Fruit fly (Drosophila melanogaster) whole organism, embryonic: ENCODE data around the gene CG3546.
A peak's percentile ranks its signal among the peaks of the same experiment; 100 is the strongest.

Experiments used
- Asciz ChIP-seq: fragments of 200-800 bp; sonication (Bioruptor generic); optimal IDR thresholded peaks from 2 replicates; lab custom pipeline; 2017; ENCODE audit warnings: missing biosample characterization, mild to moderate bottlenecking, missing genetic modification characterization, missing genetic modification reagents
- CG10321 ChIP-seq: fragments of 200-800 bp; sonication (Bioruptor generic); IDR thresholded peaks from 2 replicates; pipeline ENCODE4 v1.3.6; 2022; ENCODE audit warnings: missing biosample characterization, missing genetic modification characterization
- CG10654 ChIP-seq: fragments of 200-800 bp; sonication (Bioruptor generic); optimal IDR thresholded peaks from 2 replicates; lab custom pipeline; 2016; ENCODE audit warnings: missing biosample characterization, missing genetic modification characterization
- CG11695 ChIP-seq: fragments of 200-800 bp; sonication (Bioruptor generic); IDR thresholded peaks from 3 replicates; pipeline ENCODE4 v1.3.6; 2022; ENCODE audit warnings: missing biosample characterization, missing genetic modification characterization
- CG12071 ChIP-seq: fragments of 200-800 bp; sonication (Bioruptor generic); optimal IDR thresholded peaks from 3 replicates; lab custom pipeline; 2018; ENCODE audit warnings: missing biosample characterization, mild to moderate bottlenecking, missing genetic modification characterization
- CG12299 ChIP-seq: fragments of 200-800 bp; sonication (Bioruptor generic); optimal IDR thresholded peaks from 2 replicates; lab custom pipeline; 2018; ENCODE audit warnings: missing biosample characterization, mild to moderate bottlenecking, missing genetic modification characterization
- CG12659 ChIP-seq: fragments of 200-800 bp; sonication (Bioruptor generic); optimal IDR thresholded peaks from 3 replicates; lab custom pipeline; 2017; ENCODE audit warnings: mild to moderate bottlenecking, missing biosample characterization, missing genetic modification reagents, missing genetic modification characterization
- CG1603 ChIP-seq: fragments of 200-800 bp; sonication (Bioruptor generic); optimal IDR thresholded peaks from 2 replicates; lab custom pipeline; 2019; ENCODE audit warnings: missing biosample characterization, mild to moderate bottlenecking, missing genetic modification characterization, moderate library complexity
- CG17328 ChIP-seq: fragments of 200-800 bp; sonication (Bioruptor generic); IDR thresholded peaks from 2 replicates; pipeline ENCODE4 v1.3.6; 2022; ENCODE audit warnings: missing biosample characterization, missing genetic modification characterization
- CG18011 ChIP-seq: fragments of 200-800 bp; sonication (Bioruptor generic); optimal IDR thresholded peaks from 2 replicates; lab custom pipeline; 2017; ENCODE audit warnings: missing biosample characterization, missing genetic modification characterization, mild to moderate bottlenecking, moderate library complexity, missing genotype
- CG2129 ChIP-seq: fragments of 200-800 bp; sonication (Bioruptor generic); IDR thresholded peaks from 2 replicates; pipeline ENCODE4 v1.3.6; 2022; ENCODE audit warnings: missing biosample characterization, missing genetic modification characterization; ENCODE audit not compliant: partially characterized antibody
- CG3163 ChIP-seq: fragments of 200-800 bp; sonication (Bioruptor generic); optimal IDR thresholded peaks from 3 replicates; lab custom pipeline; 2016; ENCODE audit warnings: missing biosample characterization, missing genetic modification characterization
- CG3407 ChIP-seq: fragments of 200-800 bp; sonication (Bioruptor generic); optimal IDR thresholded peaks from 2 replicates; lab custom pipeline; 2018; ENCODE audit warnings: missing biosample characterization, mild to moderate bottlenecking, missing genetic modification characterization
- CG3995 ChIP-seq: fragments of 200-800 bp; sonication (Bioruptor generic); optimal IDR thresholded peaks from 3 replicates; lab custom pipeline; 2016; ENCODE audit warnings: missing biosample characterization, missing genetic modification characterization
- CG4404 ChIP-seq: fragments of 200-800 bp; sonication (Bioruptor generic); IDR thresholded peaks from 2 replicates; pipeline ENCODE4 v1.3.6; 2022; ENCODE audit warnings: missing biosample characterization, missing genetic modification characterization
- CG7987 ChIP-seq: fragments of 200-800 bp; sonication (Bioruptor generic); optimal IDR thresholded peaks from 2 replicates; lab custom pipeline; 2018; ENCODE audit warnings: missing biosample characterization, mild to moderate bottlenecking, missing genetic modification characterization, moderate library complexity
- CG8924 ChIP-seq: fragments of 200-800 bp; optimal IDR thresholded peaks from 3 replicates; lab custom pipeline; 2019; ENCODE audit warnings: missing biosample characterization, mild to moderate bottlenecking, missing genetic modification characterization, moderate library complexity
- Camta ChIP-seq: fragments of 200-800 bp; sonication (Bioruptor generic); optimal IDR thresholded peaks from 2 replicates; lab custom pipeline; 2016; ENCODE audit warnings: missing biosample characterization, missing genetic modification characterization
- Chrac-16 ChIP-seq: fragments of 200-800 bp; sonication (Bioruptor generic); optimal IDR thresholded peaks from 3 replicates; lab custom pipeline; 2016; ENCODE audit warnings: missing biosample characterization, missing genetic modification characterization
- CkIIα-i1 ChIP-seq: fragments of 200-800 bp; sonication (Bioruptor generic); IDR thresholded peaks from 2 replicates; pipeline ENCODE4 v1.3.6; 2022; ENCODE audit warnings: missing biosample characterization, missing genetic modification characterization
- Deaf1 ChIP-seq: fragments of 200-800 bp; optimal IDR thresholded peaks from 3 replicates; lab custom pipeline; 2019; ENCODE audit warnings: missing biosample characterization, mild to moderate bottlenecking, missing genetic modification characterization, moderate library complexity
- Ets65A ChIP-seq: fragments of 200-800 bp; sonication (Bioruptor generic); peaks from one replicate; lab custom pipeline; 2016; ENCODE audit warnings: missing biosample characterization, missing genetic modification characterization
- Fer3 ChIP-seq: fragments of 200-800 bp; sonication (Bioruptor generic); optimal IDR thresholded peaks from 2 replicates; lab custom pipeline; 2018; ENCODE audit warnings: missing biosample characterization, mild to moderate bottlenecking, missing genetic modification characterization, moderate library complexity
- Hr39 ChIP-seq: fragments of >200 bp; optimal IDR thresholded peaks from 2 replicates; lab custom pipeline; 2017
- Jarid2 ChIP-seq: fragments of 200-800 bp; sonication (Bioruptor generic); optimal IDR thresholded peaks from 3 replicates; lab custom pipeline; 2017; ENCODE audit warnings: mild to moderate bottlenecking, missing biosample characterization, missing genetic modification reagents, missing genetic modification characterization
- Med ChIP-seq: fragments of 200-800 bp; sonication (Bioruptor generic); peaks from one replicate; lab custom pipeline; 2016; ENCODE audit warnings: missing biosample characterization, missing genetic modification characterization, mild to moderate bottlenecking, inconsistent platforms, moderate library complexity
- NC2α ChIP-seq: fragments of 200-800 bp; sonication (Bioruptor generic); optimal IDR thresholded peaks from 2 replicates; lab custom pipeline; 2016; ENCODE audit warnings: missing biosample characterization, missing genetic modification characterization
- Poxn ChIP-seq: fragments of 200-800 bp; sonication (Bioruptor generic); IDR thresholded peaks from 2 replicates; pipeline ENCODE4 v1.3.6; 2022; ENCODE audit warnings: missing biosample characterization, missing genetic modification characterization
- Six4 ChIP-seq: fragments of 200-800 bp; sonication (Bioruptor generic); optimal IDR thresholded peaks from 2 replicates; lab custom pipeline; 2016; ENCODE audit warnings: missing biosample characterization, missing genetic modification characterization
- Sry-β ChIP-seq: fragments of 200-800 bp; sonication (Bioruptor generic); optimal IDR thresholded peaks from 2 replicates; lab custom pipeline; 2018; ENCODE audit warnings: missing biosample characterization, mild to moderate bottlenecking, missing genetic modification characterization, moderate library complexity
- Tbp ChIP-seq: fragments of >200 bp; optimal IDR thresholded peaks from 2 replicates; lab custom pipeline; 2018; ENCODE audit warnings: missing biosample characterization, missing genetic modification characterization
- Xrp1 ChIP-seq: fragments of 200-800 bp; sonication (Bioruptor generic); IDR thresholded peaks from 2 replicates; pipeline ENCODE4 v1.3.6; 2022; ENCODE audit warnings: missing biosample characterization, missing genetic modification characterization
- aop ChIP-seq: fragments of 200-800 bp; sonication (Bioruptor generic); IDR thresholded peaks from 2 replicates; pipeline ENCODE4 v1.3.6; 2022; ENCODE audit warnings: missing biosample characterization, missing genetic modification characterization
- ash1 ChIP-seq: fragments of 200-800 bp; sonication (Bioruptor generic); optimal IDR thresholded peaks from 2 replicates; lab custom pipeline; 2018; ENCODE audit warnings: missing biosample characterization, mild to moderate bottlenecking, missing genetic modification characterization
- ems ChIP-seq: fragments of 200-800 bp; sonication (Bioruptor generic); optimal IDR thresholded peaks from 3 replicates; lab custom pipeline; 2016; ENCODE audit warnings: missing biosample characterization, missing genetic modification characterization
- esg ChIP-seq: fragments of 200-800 bp; sonication (Bioruptor generic); conservative IDR thresholded peaks from 2 replicates; pipeline ENCODE4 v1.3.6; 2022; ENCODE audit warnings: missing biosample characterization, missing genetic modification characterization
- fd96Cb ChIP-seq: fragments of 200-800 bp; sonication (Bioruptor generic); optimal IDR thresholded peaks from 2 replicates; lab custom pipeline; 2018; ENCODE audit warnings: missing biosample characterization, mild to moderate bottlenecking, missing genetic modification characterization, moderate library complexity
- gce ChIP-seq: fragments of 200-800 bp; sonication (Bioruptor generic); IDR thresholded peaks from 3 replicates; pipeline ENCODE4 v1.3.6; 2022; ENCODE audit warnings: missing biosample characterization, missing genetic modification characterization
- gt ChIP-seq: fragments of 200-800 bp; sonication (Bioruptor generic); IDR thresholded peaks from 2 replicates; pipeline ENCODE4 v1.3.6; 2022; ENCODE audit warnings: missing biosample characterization, missing genetic modification characterization
- her ChIP-seq: fragments of 200-800 bp; sonication (Bioruptor generic); optimal IDR thresholded peaks from 2 replicates; lab custom pipeline; 2016; ENCODE audit warnings: missing biosample characterization, missing genetic modification characterization
- insv ChIP-seq, 2 experiments: fragments of 200-800 bp; sonication (Bioruptor generic); optimal IDR thresholded peaks; 3 replicates each; lab custom pipeline; 2016 to 2018; ENCODE audit warnings: missing biosample characterization in 2 of 2, missing genetic modification characterization in 2 of 2
- kay ChIP-seq: fragments of 200-800 bp; sonication (Bioruptor generic); optimal IDR thresholded peaks from 2 replicates; lab custom pipeline; 2016; ENCODE audit warnings: missing biosample characterization, missing genetic modification characterization
- kni ChIP-seq: fragments of 200-800 bp; sonication (Bioruptor generic); optimal IDR thresholded peaks from 3 replicates; lab custom pipeline; 2017; ENCODE audit warnings: mild to moderate bottlenecking, missing biosample characterization, missing genetic modification reagents, missing genetic modification characterization
- luna ChIP-seq: fragments of 200-800 bp; sonication (Bioruptor generic); optimal IDR thresholded peaks from 2 replicates; lab custom pipeline; 2016; ENCODE audit warnings: missing biosample characterization, missing genetic modification characterization
- nerfin-2 ChIP-seq: fragments of 200-800 bp; sonication (Bioruptor generic); IDR thresholded peaks from 2 replicates; pipeline ENCODE4 v1.3.6; 2022; ENCODE audit warnings: missing biosample characterization, missing genetic modification characterization; ENCODE audit not compliant: partially characterized antibody
- odd ChIP-seq: fragments of 200-800 bp; sonication (Bioruptor generic); optimal IDR thresholded peaks from 2 replicates; lab custom pipeline; 2017; ENCODE audit warnings: missing biosample characterization, mild to moderate bottlenecking, missing genetic modification characterization
- pnt ChIP-seq: fragments of 200-800 bp; sonication (Bioruptor generic); optimal IDR thresholded peaks from 3 replicates; lab custom pipeline; 2016; ENCODE audit warnings: missing biosample characterization, missing genetic modification characterization
- salm ChIP-seq: fragments of 200-800 bp; sonication (Bioruptor generic); optimal IDR thresholded peaks from 2 replicates; lab custom pipeline; 2018; ENCODE audit warnings: missing biosample characterization, mild to moderate bottlenecking, missing genetic modification characterization
- sima ChIP-seq: fragments of 200-800 bp; sonication (Bioruptor generic); optimal IDR thresholded peaks from 2 replicates; lab custom pipeline; 2016; ENCODE audit warnings: missing biosample characterization, missing genetic modification characterization
- twi ChIP-seq: fragments of 200-800 bp; optimal IDR thresholded peaks from 2 replicates; lab custom pipeline; 2019; ENCODE audit warnings: missing biosample characterization, mild to moderate bottlenecking, missing genetic modification characterization, moderate library complexity
- vvl ChIP-seq: fragments of 200-800 bp; sonication (Bioruptor generic); IDR thresholded peaks from 2 replicates; pipeline ENCODE4 v1.3.6; 2022; ENCODE audit warnings: missing biosample characterization, missing genetic modification characterization
- wor ChIP-seq: fragments of 200-800 bp; sonication (Bioruptor generic); IDR thresholded peaks from 2 replicates; pipeline ENCODE4 v1.3.6; 2022; ENCODE audit warnings: missing biosample characterization, missing genetic modification characterization
- yki ChIP-seq: fragments of >200 bp; optimal IDR thresholded peaks from 3 replicates; lab custom pipeline; 2018

Gene CG3546

DNA sequence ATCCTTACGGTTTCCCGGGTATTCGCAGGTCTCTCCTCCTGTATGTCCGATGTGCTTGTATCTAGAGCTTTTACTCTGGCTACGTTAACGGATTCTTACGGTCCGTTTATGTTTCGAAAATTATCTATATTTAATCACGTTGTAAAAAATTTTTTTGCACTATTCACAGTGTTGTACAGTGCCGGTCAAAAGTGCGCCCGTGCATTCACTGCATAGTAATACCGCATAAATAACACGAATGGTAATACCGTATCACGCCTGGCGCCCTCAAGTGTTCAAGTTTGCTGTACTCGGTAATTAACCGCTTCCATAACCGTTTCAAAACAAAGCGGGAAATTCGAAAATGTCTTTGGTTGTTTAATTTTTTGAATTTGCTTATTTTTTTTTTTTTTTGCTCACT, 3.9 kb upstream of the CG3546 start, which contains the start of gene CG11444 (continued):
- no peak for TF ChIP-seq CG17328 (GFP tag; lab: Robert Waterston, UW)
- no peak for TF ChIP-seq Six4 (GFP tag; lab: Kevin White, UChicago)
- TF ChIP-seq CG12071 = no peak
- no peak for TF ChIP-seq Hr39 (lab: Kevin White, UChicago)
- TF ChIP-seq luna = peak; percentile 58
- peak; percentile 92 for TF ChIP-seq Ets65A (GFP tag; lab: Kevin White, UChicago)
- peak; percentile 11 for TF ChIP-seq Camta (GFP tag; lab: Kevin White, UChicago)
- peak; percentile 64 for TF ChIP-seq CG8924 (tag; lab: Kevin White, UChicago)
- peak; percentile 84 for TF ChIP-seq CG1603 (tag; lab: Kevin White, UChicago)
- no peak for TF ChIP-seq yki (lab: Kevin White, UChicago)
- no peak for TF ChIP-seq CkIIα-i1 (GFP tag; lab: Robert Waterston, UW)
- peak; percentile 94 for TF ChIP-seq Med (GFP tag; lab: Kevin White, UChicago)
- TF ChIP-seq kay (GFP tag; lab: Kevin White, UChicago) = peak; percentile 18
- no peak for TF ChIP-seq CG2129 (GFP tag; lab: Robert Waterston, UW)
- no peak for TF ChIP-seq gce (GFP tag; lab: Robert Waterston, UW)
- TF ChIP-seq nerfin-2 = no peak
- peak; percentile 48 for TF ChIP-seq CG7987 (GFP tag; lab: Kevin White, UChicago)
- TF ChIP-seq CG11695 (GFP tag; lab: Robert Waterston, UW) = no peak
- no peak for TF ChIP-seq aop (GFP tag; lab: Robert Waterston, UW)
- TF ChIP-seq Deaf1 (tag; lab: Kevin White, UChicago) = no peak
- no peak for TF ChIP-seq gt (GFP tag; lab: Robert Waterston, UW)
- peak; percentile 21 for TF ChIP-seq pnt (GFP tag; lab: Kevin White, UChicago)
- no peak for TF ChIP-seq NC2α
- TF ChIP-seq ems (GFP tag; lab: Kevin White, UChicago) = peak; percentile 48
- peak; percentile 50 for TF ChIP-seq her (GFP tag; lab: Kevin White, UChicago)
- TF ChIP-seq ash1 (GFP tag; lab: Kevin White, UChicago) = no peak
- TF ChIP-seq Jarid2 (GFP tag; lab: Kevin White, UChicago) = peak; percentile 22
- TF ChIP-seq wor = no peak
- no peak for TF ChIP-seq odd (GFP tag; lab: Kevin White, UChicago)
- TF ChIP-seq Chrac-16 (GFP tag; lab: Kevin White, UChicago) = peak; percentile 5
- TF ChIP-seq twi (tag; lab: Kevin White, UChicago) = no peak
- TF ChIP-seq CG3163 (GFP tag; lab: Kevin White, UChicago) = peak; percentile 37
- no peak for TF ChIP-seq Poxn (GFP tag; lab: Robert Waterston, UW)
- TF ChIP-seq CG3407 (GFP tag; lab: Kevin White, UChicago) = no peak
- TF ChIP-seq CG4404 = no peak
- TF ChIP-seq Xrp1 (GFP tag; lab: Robert Waterston, UW) = peak; percentile 47; the same call in 1 of the 2 replicates
- no peak for TF ChIP-seq CG12299
- TF ChIP-seq sima (GFP tag; lab: Kevin White, UChicago) = no peak
- no peak for TF ChIP-seq esg (GFP tag; lab: Robert Waterston, UW)
- peak; percentile 48 for TF ChIP-seq vvl (GFP tag; lab: Robert Waterston, UW)
- TF ChIP-seq kni (GFP tag; lab: Kevin White, UChicago) = no peak
- no peak for TF ChIP-seq CG18011
- no peak for TF ChIP-seq salm (tag; lab: Kevin White, UChicago)
- no peak for TF ChIP-seq Fer3 (tag; lab: Kevin White, UChicago)
- no peak for TF ChIP-seq Asciz (GFP tag; lab: Kevin White, UChicago)
- TF ChIP-seq fd96Cb = no peak
- peak; percentile 46 for TF ChIP-seq CG3995 (GFP tag; lab: Kevin White, UChicago)
- peak in 1 of 2 experiments; percentile 22 for TF ChIP-seq insv (GFP tag; optimal IDR thresholded peaks at IDR 0.05; lab: Kevin White, UChicago)
- no peak for TF ChIP-seq CG10321
- no peak for TF ChIP-seq Sry-β (GFP tag; lab: Kevin White, UChicago)
- TF ChIP-seq CG12659 (GFP tag; lab: Kevin White, UChicago) = peak; percentile 77
- TF ChIP-seq Tbp = no peak
- no peak for TF ChIP-seq CG10654 (GFP tag; lab: Kevin White, UChicago)
